Fruit fly (Drosophila melanogaster): ENCODE results near the gene PIG-Wa.

The PIG-Wa gene

dm6 chr2L:2433494-2434054, 50.6 kb downstream of the PIG-Wa start:
- TF ChIP-seq chif (GFP tag; optimal IDR thresholded peaks at IDR 0.05) (peak; percentile 83 to 86), tx (GFP tag; optimal IDR thresholded peaks at IDR 0.05) (peak; percentile 63), CG6689 (GFP tag; IDR thresholded peaks at IDR 0.05) (peak; percentile 86), dmrt99B (tag; optimal IDR thresholded peaks at IDR 0.05) (peak; percentile 92), phol (tag; optimal IDR thresholded peaks at IDR 0.05) (peak; percentile 82), maf-S (GFP tag; optimal IDR thresholded peaks at IDR 0.05) (peak; percentile 76), lov (optimal IDR thresholded peaks at IDR 0.05) (no peak), lov (GFP tag; IDR thresholded peaks at IDR 0.05) (peak; percentile 73; the same call in 2 of the 3 replicates), chinmo (GFP tag; IDR thresholded peaks at IDR 0.05; ENCODE audit: partially characterized antibody) (peak; percentile 62; the same call in 1 of the 4 replicates), HmgD (GFP tag; optimal IDR thresholded peaks at IDR 0.05) (peak; percentile 24), CG16813 (GFP tag; IDR thresholded peaks at IDR 0.05; ENCODE audit: partially characterized antibody) (no peak), ac (GFP tag; optimal IDR thresholded peaks at IDR 0.05) (no peak), Abd-B (GFP tag; optimal IDR thresholded peaks at IDR 0.05) (peak; percentile 86), Tbp (GFP tag; optimal IDR thresholded peaks at IDR 0.05) (no peak), pros (GFP tag; optimal IDR thresholded peaks at IDR 0.05) (no peak), CG3163 (GFP tag; optimal IDR thresholded peaks at IDR 0.05) (peak; percentile 55), kni (GFP tag; optimal IDR thresholded peaks at IDR 0.05) (peak; percentile 31), CG14050 (GFP tag; IDR thresholded peaks at IDR 0.05) (peak; percentile 86), wek (GFP tag; optimal IDR thresholded peaks at IDR 0.05) (peak; percentile 63), insv (GFP tag; optimal IDR thresholded peaks at IDR 0.05) (no peak), Side (GFP tag; optimal IDR thresholded peaks at IDR 0.05) (peak; percentile 79), ham (GFP tag; IDR thresholded peaks at IDR 0.05) (no peak), HLH4C (GFP tag; IDR thresholded peaks at IDR 0.05; ENCODE audit: partially characterized antibody) (no peak), H2.0 (GFP tag; IDR thresholded peaks at IDR 0.05) (peak; percentile 87), wor (GFP tag; IDR thresholded peaks at IDR 0.05) (peak; percentile 83), CG15696 (tag; optimal IDR thresholded peaks at IDR 0.05) (no peak), Hr51 (GFP tag; optimal IDR thresholded peaks at IDR 0.05) (peak; percentile 48 to 89), CG4854 (GFP tag; optimal IDR thresholded peaks at IDR 0.05) (peak; percentile 57), Awh (GFP tag; IDR thresholded peaks at IDR 0.05) (peak; percentile 74), chm (GFP tag; IDR thresholded peaks at IDR 0.05) (peak; percentile 77; the same call in 1 of the 2 replicates), Doc3 (GFP tag; IDR thresholded peaks at IDR 0.05; ENCODE audit: partially characterized antibody) (no peak), CG7271 (tag; optimal IDR thresholded peaks at IDR 0.05) (no peak), CG14014 (GFP tag; IDR thresholded peaks at IDR 0.05) (peak; percentile 80), CG2116 (GFP tag; optimal IDR thresholded peaks at IDR 0.05) (peak; percentile 20), Optix (GFP tag; IDR thresholded peaks at IDR 0.05) (peak; percentile 85; the same call in 2 of the 3 replicates), CG7372 (GFP tag; IDR thresholded peaks at IDR 0.05) (peak; percentile 75), CG11456 (GFP tag; IDR thresholded peaks at IDR 0.05) (peak; percentile 80), tup (GFP tag; optimal IDR thresholded peaks at IDR 0.05) (peak; percentile 29), Xbp1 (GFP tag; optimal IDR thresholded peaks at IDR 0.05) (peak; percentile 92), TFAM (GFP tag; optimal IDR thresholded peaks at IDR 0.05) (peak; percentile 12), CG7357 (GFP tag; IDR thresholded peaks at IDR 0.05) (peak; percentile 65; the same call in 1 of the 3 replicates), Ssrp (tag; optimal IDR thresholded peaks at IDR 0.05) (peak; percentile 85), CG31365 (tag; optimal IDR thresholded peaks at IDR 0.05) (peak; percentile 34), CG8388 (GFP tag; optimal IDR thresholded peaks at IDR 0.05) (peak; percentile 86), CG9932 (GFP tag; IDR thresholded peaks at IDR 0.05) (peak; percentile 48; the same call in 1 of the 2 replicates), CG6254 (GFP tag; optimal IDR thresholded peaks at IDR 0.05) (peak; percentile 53), dan (GFP tag; IDR thresholded peaks at IDR 0.05) (no peak), Fer3 (tag; optimal IDR thresholded peaks at IDR 0.05) (peak; percentile 59), stc (GFP tag; IDR thresholded peaks at IDR 0.05) (peak; percentile 82), rib (GFP tag; IDR thresholded peaks at IDR 0.05) (peak; percentile 53; the same call in 1 of the 2 replicates)
